Worm (Caenorhabditis elegans): Measurements from ENCODE around the gene F45E1.5.

DNA sequence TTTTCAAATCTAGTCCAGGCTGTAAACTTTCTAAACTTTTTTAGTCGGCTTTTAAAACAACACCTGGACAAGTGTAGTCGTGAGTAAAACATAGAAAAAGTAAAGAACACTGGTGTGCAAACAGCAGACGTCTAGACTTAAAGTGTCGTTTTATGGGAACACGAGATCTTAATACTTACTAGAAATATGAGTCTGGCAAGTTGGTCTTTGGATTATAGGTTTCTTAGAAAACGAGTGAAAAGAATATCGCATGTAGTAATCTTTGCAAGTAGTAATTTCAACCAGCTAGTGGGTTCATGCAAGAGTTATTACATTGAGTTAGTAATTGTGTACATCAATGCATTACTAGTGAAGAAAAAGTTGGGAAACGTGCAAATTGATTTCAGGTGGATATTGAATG, 952 bp downstream of the F45E1.5 start:
- TF ChIP-seq W03F9.2 (tag; optimal IDR thresholded peaks at IDR 0.05): no peak
- TF ChIP-seq him-1 (tag; optimal IDR thresholded peaks at IDR 0.05): no peak
- TF ChIP-seq dao-5 (tag; optimal IDR thresholded peaks at IDR 0.05): no peak

Measured in whole organism, L4/young adult.